Fruit fly (Drosophila melanogaster): Measurements from ENCODE around the gene emb.
A peak's percentile ranks its signal among the peaks of the same experiment; 100 is the strongest.

emb gene

dm6 chr2L:8442147-8442546 is 38.8 kb downstream of the emb start, which contains the start of gene CG31897 (continued):
- TF ChIP-seq CG18011 (GFP tag; optimal IDR thresholded peaks at IDR 0.05) = no peak
- no peak for TF ChIP-seq CG2129 (GFP tag; IDR thresholded peaks at IDR 0.05; ENCODE audit: partially characterized antibody)

DNA sequence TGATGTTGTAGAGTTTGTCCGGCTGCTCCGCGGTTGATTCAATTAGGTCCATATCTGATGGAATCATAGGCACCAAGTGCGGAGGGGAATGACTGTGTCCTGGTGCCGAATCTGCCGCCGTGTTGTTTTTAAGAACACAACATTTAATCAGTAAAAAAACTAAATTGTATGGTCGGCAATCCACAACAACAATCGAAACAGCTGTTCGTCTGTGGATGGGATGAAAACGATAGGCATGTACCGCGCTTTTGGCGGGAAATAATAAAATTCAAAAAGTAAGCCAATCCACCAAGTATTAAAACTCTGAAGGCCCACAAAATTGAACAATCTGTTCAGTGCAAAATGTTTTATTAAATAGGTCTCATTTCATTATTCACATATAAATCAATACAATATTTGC is 46.0 kb downstream of the emb start, which contains the start of gene Aasdh:
TSS of gene Aasdh (minus strand) at position 219 of the 400 bp plus-strand sequence.
- TF ChIP-seq Ets65A (GFP tag) (no peak), MESR4 (GFP tag; optimal IDR thresholded peaks at IDR 0.05) (peak; percentile 21), bowl (GFP tag; IDR thresholded peaks at IDR 0.05) (0 out of 2 replicates have a peak, but pooled peaks have one; percentile 14), CG1024 (GFP tag; IDR thresholded peaks at IDR 0.05) (no peak), crp (GFP tag; optimal IDR thresholded peaks at IDR 0.05) (peak in 1 of 2 experiments; percentile 88), MBD-R2 (GFP tag; IDR thresholded peaks at IDR 0.05) (peak; percentile 77), Chrac-16 (GFP tag; optimal IDR thresholded peaks at IDR 0.05) (no peak), Sry-δ (GFP tag; optimal IDR thresholded peaks at IDR 0.05) (peak; percentile 74), CG13287 (GFP tag; IDR thresholded peaks at IDR 0.05; ENCODE audit: partially characterized antibody) (peak; percentile 48; the same call in 1 of the 2 replicates), Ptx1 (GFP tag; IDR thresholded peaks at IDR 0.05) (no peak), Dref (GFP tag; IDR thresholded peaks at IDR 0.05) (peak; percentile 60), BEAF-32 (GFP tag; optimal IDR thresholded peaks at IDR 0.05) (peak; percentile 22), Scr (GFP tag; IDR thresholded peaks at IDR 0.05; ENCODE audit: partially characterized antibody) (peak; percentile 34; the same call in 1 of the 2 replicates), slou (GFP tag; optimal IDR thresholded peaks at IDR 0.05) (no peak), CG9817 (tag; optimal IDR thresholded peaks at IDR 0.05) (no peak), E2f2 (GFP tag; IDR thresholded peaks at IDR 0.05) (peak; percentile 90), NFAT (GFP tag; IDR thresholded peaks at IDR 0.05) (no peak), CG4360 (GFP tag; IDR thresholded peaks at IDR 0.05) (peak; percentile 77), otp (GFP tag; IDR thresholded peaks at IDR 0.05) (no peak), unc-4 (GFP tag; IDR thresholded peaks at IDR 0.05; ENCODE audit: partially characterized antibody) (peak; percentile 43; the same call in 1 of the 2 replicates), CG2116 (GFP tag; optimal IDR thresholded peaks at IDR 0.05) (peak; percentile 57), Mes4 (GFP tag; optimal IDR thresholded peaks at IDR 0.05) (no peak), Opbp (GFP tag; IDR thresholded peaks at IDR 0.05; ENCODE audit: partially characterized antibody) (0 out of 3 replicates have a peak, but pooled peaks have one; percentile 19), chinmo (GFP tag; IDR thresholded peaks at IDR 0.05; ENCODE audit: partially characterized antibody) (0 out of 4 replicates have a peak, but pooled peaks have one; percentile 27), CG34224 (GFP tag; IDR thresholded peaks at IDR 0.05; ENCODE audit: partially characterized antibody) (peak; percentile 19; the same call in 1 of the 3 replicates), pzg (GFP tag; optimal IDR thresholded peaks at IDR 0.05) (peak; percentile 29), CG17186 (GFP tag; optimal IDR thresholded peaks at IDR 0.05) (peak; percentile 33), grn (GFP tag; optimal IDR thresholded peaks at IDR 0.05) (peak; percentile 12), CG32767 (GFP tag; IDR thresholded peaks at IDR 0.05) (no peak), Dp (GFP tag; optimal IDR thresholded peaks at IDR 0.05) (peak; percentile 84)

dm6 chr2L:8451497-8451896 is 48.1 kb downstream of the emb start:
- peak; percentile 100 for TF ChIP-seq grn (GFP tag; optimal IDR thresholded peaks at IDR 0.05)
- TF ChIP-seq nom (GFP tag; optimal IDR thresholded peaks at IDR 0.05) = no peak
- no peak for TF ChIP-seq CG30020 (tag; optimal IDR thresholded peaks at IDR 0.05)
- 0 out of 2 replicates have a peak, but pooled peaks have one; percentile 6 for TF ChIP-seq stc (GFP tag; IDR thresholded peaks at IDR 0.05)
- TF ChIP-seq CG5245 (GFP tag; optimal IDR thresholded peaks at IDR 0.05) = no peak
- TF ChIP-seq mirr (GFP tag; optimal IDR thresholded peaks at IDR 0.05) = peak; percentile 93
- TF ChIP-seq GATAe (GFP tag; conservative IDR thresholded peaks at IDR 0.05) = peak; percentile 53
- peak; percentile 98 for TF ChIP-seq exex (tag; optimal IDR thresholded peaks at IDR 0.05)
- no peak for TF ChIP-seq CG10979 (tag; optimal IDR thresholded peaks at IDR 0.05)
- 0 out of 2 replicates have a peak, but pooled peaks have one; percentile 29 for TF ChIP-seq Atf6 (GFP tag; IDR thresholded peaks at IDR 0.05)
- no peak for TF ChIP-seq CG10147 (GFP tag; optimal IDR thresholded peaks at IDR 0.05)
- peak; percentile 99 for TF ChIP-seq sug (tag; optimal IDR thresholded peaks at IDR 0.05)
- peak; percentile 57 for TF ChIP-seq gro (GFP tag; optimal IDR thresholded peaks at IDR 0.05)
- no peak for TF ChIP-seq CG16813 (GFP tag; IDR thresholded peaks at IDR 0.05; ENCODE audit: partially characterized antibody)
- TF ChIP-seq CG10543 (GFP tag; optimal IDR thresholded peaks at IDR 0.05) = peak; percentile 51
- TF ChIP-seq HmgZ (tag; optimal IDR thresholded peaks at IDR 0.05) = peak; percentile 6
- peak in 1 of 2 experiments; percentile 73 for TF ChIP-seq Hr78 (GFP tag; optimal IDR thresholded peaks at IDR 0.05)
